Fruit fly (Drosophila melanogaster) S2 (cell line): ENCODE data around the gene S-Lap4.

Experiments used
- CG8478 ChIP-seq: fragments of >200 bp; optimal IDR thresholded peaks from 2 replicates; lab custom pipeline; 2018
- CTCF ChIP-seq, 2 experiments: fragments of >200 bp; optimal IDR thresholded peaks; 2 replicates each; lab custom pipeline; 2018

DNA sequence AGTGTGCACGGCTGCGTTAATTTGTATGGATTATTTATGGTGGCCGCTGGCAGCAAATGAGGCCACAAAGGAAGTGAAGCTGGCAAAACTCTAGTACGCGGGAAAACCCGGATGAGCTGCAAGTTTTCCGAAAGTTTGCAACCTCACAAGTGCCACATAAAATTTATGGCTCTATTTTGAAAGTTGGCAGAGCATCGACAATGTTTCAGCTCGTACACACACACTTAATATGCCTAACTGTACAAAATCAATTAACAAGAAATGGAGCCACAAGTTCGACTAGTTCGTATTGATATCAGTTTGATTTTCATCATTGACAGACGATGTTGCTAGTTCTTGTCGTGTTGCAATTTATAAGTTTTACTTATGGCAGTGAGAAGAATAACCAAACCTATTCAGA is 12.4 kb upstream of the S-Lap4 start, which contains the start of gene CG46430:
- no peak for TF ChIP-seq CG8478 (lab: Kevin White, UChicago)
- no peak for TF ChIP-seq CTCF (optimal IDR thresholded peaks at IDR 0.05; lab: Kevin White, UChicago)
